Fruit fly (Drosophila melanogaster) whole organism, embryonic: ENCODE data around the gene witty.

Source experiments
- Ada2b ChIP-seq: fragments of 200-800 bp; sonication (Bioruptor generic); IDR thresholded peaks from 2 replicates; pipeline ENCODE4 v1.3.6; 2022; ENCODE audit warnings: missing biosample characterization, missing genetic modification characterization
- CG17829 ChIP-seq: fragments of 200-800 bp; optimal IDR thresholded peaks from 2 replicates; lab custom pipeline; 2019; ENCODE audit warnings: missing biosample characterization, mild to moderate bottlenecking, missing genetic modification characterization, moderate library complexity
- CG2678 ChIP-seq: fragments of 200-800 bp; sonication (Bioruptor generic); optimal IDR thresholded peaks from 3 replicates; lab custom pipeline; 2019; ENCODE audit warnings: missing biosample characterization, mild to moderate bottlenecking, missing genetic modification characterization, moderate library complexity
- CG8359 ChIP-seq: fragments of 200-800 bp; sonication (Bioruptor generic); optimal IDR thresholded peaks from 2 replicates; lab custom pipeline; 2017; ENCODE audit warnings: missing biosample characterization, mild to moderate bottlenecking, missing genetic modification characterization, borderline replicate concordance
- CG8478 ChIP-seq: fragments of >200 bp; optimal IDR thresholded peaks from 2 replicates; lab custom pipeline; 2018
- Fer1 ChIP-seq: fragments of 200-800 bp; sonication (Bioruptor generic); optimal IDR thresholded peaks from 2 replicates; lab custom pipeline; 2017; ENCODE audit warnings: missing biosample characterization, mild to moderate bottlenecking, missing genetic modification characterization
- Max ChIP-seq: fragments of 200-800 bp; sonication (Bioruptor generic); optimal IDR thresholded peaks from 2 replicates; lab custom pipeline; 2016; ENCODE audit warnings: missing biosample characterization, mild to moderate bottlenecking, missing genetic modification characterization
- Ssrp ChIP-seq: fragments of 200-800 bp; sonication (Bioruptor generic); optimal IDR thresholded peaks from 2 replicates; lab custom pipeline; 2018; ENCODE audit warnings: missing biosample characterization, mild to moderate bottlenecking, missing genetic modification characterization, moderate library complexity
- ato ChIP-seq: fragments of 200-800 bp; sonication (Bioruptor generic); IDR thresholded peaks from 2 replicates; pipeline ENCODE4 v1.3.6; 2022; ENCODE audit warnings: missing biosample characterization, missing genetic modification characterization; ENCODE audit not compliant: partially characterized antibody
- chn ChIP-seq: fragments of 200-800 bp; sonication (Bioruptor generic); optimal IDR thresholded peaks from 2 replicates; lab custom pipeline; 2016; ENCODE audit warnings: missing biosample characterization, missing genetic modification characterization
- dysf ChIP-seq: fragments of 200-800 bp; sonication (Bioruptor generic); IDR thresholded peaks from 3 replicates; pipeline ENCODE4 v1.3.6; 2022; ENCODE audit warnings: missing biosample characterization, missing genetic modification characterization
- peb ChIP-seq: fragments of 200-800 bp; sonication (Bioruptor generic); IDR thresholded peaks from 2 replicates; pipeline ENCODE4 v1.3.6; 2022; ENCODE audit warnings: missing biosample characterization, missing genetic modification characterization

DNA sequence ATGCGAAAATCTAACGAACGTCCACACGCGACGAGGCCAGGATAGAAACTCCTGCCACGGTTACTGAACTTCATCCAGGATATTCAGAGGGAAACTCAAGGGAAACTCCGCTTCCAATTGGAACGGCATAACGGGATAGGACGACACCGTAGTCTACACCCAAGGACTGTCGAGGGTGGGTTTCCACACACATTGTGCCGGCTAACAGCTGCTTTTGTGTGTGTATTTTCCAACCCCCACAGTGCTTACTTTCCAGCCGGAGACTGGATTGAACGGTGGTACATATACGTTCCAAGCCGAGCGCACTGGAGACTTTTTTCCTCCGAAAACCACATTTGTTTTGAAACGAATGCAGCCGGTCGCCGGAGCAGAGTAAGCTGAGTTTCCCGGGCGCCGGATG, 41.0 kb upstream of the witty start:
- no peak for TF ChIP-seq CG8359 (GFP tag; lab: Kevin White, UChicago)
- TF ChIP-seq CG17829 (tag; lab: Kevin White, UChicago): no peak
- no peak for TF ChIP-seq CG8478 (lab: Kevin White, UChicago)
- TF ChIP-seq chn: no peak
- no peak for TF ChIP-seq Max (GFP tag; lab: Kevin White, UChicago)
- TF ChIP-seq dysf (GFP tag; lab: Robert Waterston, UW): no peak
- no peak for TF ChIP-seq peb
- TF ChIP-seq ato (GFP tag; lab: Robert Waterston, UW): no peak
- TF ChIP-seq Fer1: no peak
- TF ChIP-seq Ssrp (tag; lab: Kevin White, UChicago): no peak
- no peak for TF ChIP-seq Ada2b (GFP tag; lab: Robert Waterston, UW)
- no peak for TF ChIP-seq CG2678 (tag; lab: Kevin White, UChicago)
